Worm (Caenorhabditis elegans) whole organism, young adult: ENCODE measurements around the gene spp-5.
A peak's percentile ranks its signal among the peaks of the same experiment; 100 is the strongest.

ENCODE experiments used
- B0035.1 ChIP-seq: sonication (generic microtip); optimal IDR thresholded peaks from 2 replicates; lab custom pipeline; 2016; ENCODE audit warnings: missing genetic modification characterization, mild to moderate bottlenecking, missing compliant biosample characterization, missing genotype, missing genetic modification reagents
- B0336.3 ChIP-seq: fragments of 200-800 bp; sonication (Bioruptor generic); IDR thresholded peaks from 2 replicates; pipeline ENCODE4 v1.3.6; 2022; ENCODE audit warnings: missing genetic modification characterization, missing compliant biosample characterization
- D2030.7 ChIP-seq: fragments of 200-800 bp; sonication (Bioruptor generic); IDR thresholded peaks from 2 replicates; pipeline ENCODE4 v1.3.6; 2022; ENCODE audit warnings: missing genetic modification reagents, missing genetic modification characterization, missing compliant biosample characterization
- F22D6.2 ChIP-seq: sonication (generic microtip); optimal IDR thresholded peaks from 2 replicates; lab custom pipeline; 2016; ENCODE audit warnings: mild to moderate bottlenecking, missing genetic modification characterization, missing compliant biosample characterization
- F33H1.4 ChIP-seq: fragments of 200-800 bp; sonication (Bioruptor generic); IDR thresholded peaks from 2 replicates; pipeline ENCODE4 v1.3.6; 2022; ENCODE audit warnings: missing genetic modification reagents, missing genetic modification characterization, missing compliant biosample characterization
- F39B2.1 ChIP-seq: fragments of 200-800 bp; sonication (Bioruptor generic); IDR thresholded peaks from 2 replicates; pipeline ENCODE4 v1.3.6; 2022; ENCODE audit warnings: missing genetic modification reagents, missing genetic modification characterization, missing compliant biosample characterization
- Y67H2A.10 ChIP-seq: fragments of 200-800 bp; sonication (Bioruptor generic); conservative IDR thresholded peaks from 2 replicates; pipeline ENCODE4 v1.3.6; 2022; ENCODE audit warnings: missing genetic modification reagents, missing genetic modification characterization, missing compliant biosample characterization
- ZK185.1 ChIP-seq: sonication (generic microtip); optimal IDR thresholded peaks from 2 replicates; lab custom pipeline; 2016; ENCODE audit warnings: mild to moderate bottlenecking, missing genetic modification characterization, missing compliant biosample characterization; ENCODE audit not compliant: poor library complexity, severe bottlenecking
- ama-1 ChIP-seq, 3 experiments: fragments of 150-350 bp in 1 of 3; sonication (generic microtip) in 2 of 3; optimal IDR thresholded peaks; 2 replicates each; lab custom pipeline; 2014 to 2018; ENCODE audit warnings: missing biosample characterization in 2 of 3, missing genetic modification characterization in 2 of 3, missing genetic modification reagents in 2 of 3
- aptf-2 ChIP-seq: fragments of 200-800 bp; sonication (Bioruptor generic); conservative IDR thresholded peaks from 2 replicates; pipeline ENCODE4 v1.3.6; 2022; ENCODE audit warnings: missing genetic modification reagents, missing genetic modification characterization, missing compliant biosample characterization
- ceh-100 ChIP-seq: fragments of 200-800 bp; sonication (Bioruptor generic); IDR thresholded peaks from 2 replicates; pipeline ENCODE4 v1.3.6; 2022; ENCODE audit warnings: missing genetic modification reagents, missing genetic modification characterization, missing compliant biosample characterization
- ceh-40 ChIP-seq: fragments of 200-800 bp; sonication (Bioruptor generic); IDR thresholded peaks from 2 replicates; pipeline ENCODE4 v1.3.6; 2022; ENCODE audit warnings: missing genetic modification characterization, missing compliant biosample characterization
- ceh-91 ChIP-seq: fragments of 200-800 bp; sonication (Bioruptor generic); IDR thresholded peaks from 2 replicates; pipeline ENCODE4 v1.3.6; 2022; ENCODE audit warnings: missing genetic modification reagents, missing genetic modification characterization, missing compliant biosample characterization
- dox-1 ChIP-seq: fragments of 200-800 bp; sonication (Bioruptor generic); IDR thresholded peaks from 2 replicates; pipeline ENCODE4 v1.3.6; 2022; ENCODE audit warnings: missing genetic modification reagents, missing genetic modification characterization, missing compliant biosample characterization
- efl-1 ChIP-seq: fragments of 150-350 bp; optimal IDR thresholded peaks from 2 replicates; lab custom pipeline; 2014; ENCODE audit warnings: missing biosample characterization, missing genetic modification reagents, missing genetic modification characterization
- him-1 ChIP-seq: sonication (generic microtip); optimal IDR thresholded peaks from 2 replicates; lab custom pipeline; 2016; ENCODE audit warnings: missing genotype, missing genetic modification reagents, missing genetic modification characterization, missing compliant biosample characterization
- hlh-12 ChIP-seq: sonication (generic microtip); optimal IDR thresholded peaks from 2 replicates; lab custom pipeline; 2016; ENCODE audit warnings: missing genetic modification characterization, missing compliant biosample characterization
- hlh-26 ChIP-seq: fragments of 200-800 bp; sonication (Bioruptor generic); conservative IDR thresholded peaks from 2 replicates; pipeline ENCODE4 v1.3.6; 2022; ENCODE audit warnings: missing genetic modification reagents, missing genetic modification characterization, missing compliant biosample characterization
- hmg-20 ChIP-seq: fragments of 200-800 bp; sonication (Bioruptor generic); IDR thresholded peaks from 2 replicates; pipeline ENCODE4 v1.3.6; 2022; ENCODE audit warnings: missing genetic modification reagents, missing genetic modification characterization, missing compliant biosample characterization
- hsf-1 ChIP-seq: fragments of 200-800 bp; sonication (Bioruptor generic); IDR thresholded peaks from 2 replicates; pipeline ENCODE4 v1.3.6; 2022; ENCODE audit warnings: missing genetic modification reagents, missing genetic modification characterization, missing compliant biosample characterization
- lir-1 ChIP-seq: fragments of 200-800 bp; sonication (Bioruptor generic); conservative IDR thresholded peaks from 2 replicates; pipeline ENCODE4 v1.3.6; 2022; ENCODE audit warnings: missing genetic modification reagents, missing genetic modification characterization, missing compliant biosample characterization
- madf-10 ChIP-seq: sonication (generic microtip); optimal IDR thresholded peaks from 2 replicates; lab custom pipeline; 2016; ENCODE audit warnings: mild to moderate bottlenecking, missing genetic modification characterization, missing compliant biosample characterization
- mes-4 ChIP-seq: sonication (generic microtip); optimal IDR thresholded peaks from 2 replicates; lab custom pipeline; 2016; ENCODE audit warnings: missing genotype, missing genetic modification characterization, missing compliant biosample characterization
- nhr-179 ChIP-seq: sonication (generic microtip); optimal IDR thresholded peaks from 2 replicates; lab custom pipeline; 2016; ENCODE audit warnings: mild to moderate bottlenecking, missing genetic modification characterization, missing compliant biosample characterization
- nhr-80 ChIP-seq: sonication (generic microtip); optimal IDR thresholded peaks from 2 replicates; lab custom pipeline; 2016; ENCODE audit warnings: missing genetic modification characterization, missing compliant biosample characterization
- pha-4 ChIP-seq: fragments of 150-350 bp; sonication (generic microtip); optimal IDR thresholded peaks from 2 replicates; lab custom pipeline; 2014; ENCODE audit warnings: missing biosample characterization, missing genetic modification reagents, missing genetic modification characterization
- repo-1 ChIP-seq: sonication (generic microtip); optimal IDR thresholded peaks from 2 replicates; lab custom pipeline; 2017; ENCODE audit warnings: mild to moderate bottlenecking, missing genetic modification characterization, missing compliant biosample characterization
- sea-2 ChIP-seq: fragments of 200-800 bp; sonication (Bioruptor generic); IDR thresholded peaks from 2 replicates; pipeline ENCODE4 v1.3.6; 2022; ENCODE audit warnings: missing genetic modification characterization, missing compliant biosample characterization
- snpc-1.3 ChIP-seq: sonication (generic microtip); optimal IDR thresholded peaks from 2 replicates; lab custom pipeline; 2017; ENCODE audit warnings: missing genetic modification characterization, mild to moderate bottlenecking, missing compliant biosample characterization, antibody characterized with exemption, moderate library complexity, missing genotype, missing genetic modification reagents; ENCODE audit not compliant: insufficient read depth
- somi-1 ChIP-seq: fragments of 200-800 bp; sonication (Bioruptor generic); optimal IDR thresholded peaks from 2 replicates; lab custom pipeline; 2018; ENCODE audit warnings: mild to moderate bottlenecking, missing genetic modification characterization, missing compliant biosample characterization
- tbp1 ChIP-seq: fragments of 200-800 bp; sonication (Bioruptor generic); optimal IDR thresholded peaks from 2 replicates; lab custom pipeline; 2018; ENCODE audit warnings: mild to moderate bottlenecking, missing genetic modification characterization, missing compliant biosample characterization
- unc-130 ChIP-seq: sonication (generic microtip); optimal IDR thresholded peaks from 2 replicates; lab custom pipeline; 2016; ENCODE audit warnings: missing genetic modification reagents, missing genetic modification characterization, missing compliant biosample characterization
- ztf-18 ChIP-seq: sonication (generic microtip); optimal IDR thresholded peaks from 2 replicates; lab custom pipeline; 2016; ENCODE audit warnings: missing genotype, mild to moderate bottlenecking, missing genetic modification characterization, missing compliant biosample characterization
- ztf-28 ChIP-seq: fragments of 200-800 bp; sonication (Bioruptor generic); IDR thresholded peaks from 2 replicates; pipeline ENCODE4 v1.3.6; 2022; ENCODE audit warnings: missing genetic modification reagents, missing genetic modification characterization, missing compliant biosample characterization
- ztf-3 ChIP-seq: fragments of 200-800 bp; sonication (Bioruptor generic); optimal IDR thresholded peaks from 2 replicates; lab custom pipeline; 2018; ENCODE audit warnings: mild to moderate bottlenecking, missing genetic modification characterization, missing compliant biosample characterization

The spp-5 gene

DNA sequence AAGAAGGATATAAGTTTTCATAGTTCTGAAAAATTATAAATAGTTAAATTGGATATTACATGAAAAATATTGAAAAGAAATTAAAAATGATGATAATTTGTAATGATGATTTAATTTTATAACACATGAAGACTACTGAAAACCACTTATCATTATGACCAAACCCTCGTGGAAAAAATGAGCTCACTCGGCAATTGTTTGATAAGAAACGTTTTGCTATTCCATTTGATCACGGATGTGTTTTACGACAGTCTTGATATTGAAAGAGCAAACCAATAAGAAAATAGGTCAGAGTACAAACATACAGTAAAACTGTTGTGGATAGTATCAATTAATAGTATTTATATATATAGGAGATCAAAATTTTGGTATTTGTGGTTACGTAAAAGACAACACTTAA is 4.8 kb downstream of the spp-5 start, which contains the start of gene spp-3 (continued):
- TF ChIP-seq dox-1 (GFP tag; lab: Robert Waterston, UW) (no peak), hlh-12 (tag; lab: Kevin White, UChicago) (no peak), ZK185.1 (no peak), D2030.7 (GFP tag; lab: Robert Waterston, UW) (no peak), lir-1 (GFP tag; lab: Robert Waterston, UW) (no peak), ztf-3 (GFP tag; lab: Kevin White, UChicago) (no peak)

DNA sequence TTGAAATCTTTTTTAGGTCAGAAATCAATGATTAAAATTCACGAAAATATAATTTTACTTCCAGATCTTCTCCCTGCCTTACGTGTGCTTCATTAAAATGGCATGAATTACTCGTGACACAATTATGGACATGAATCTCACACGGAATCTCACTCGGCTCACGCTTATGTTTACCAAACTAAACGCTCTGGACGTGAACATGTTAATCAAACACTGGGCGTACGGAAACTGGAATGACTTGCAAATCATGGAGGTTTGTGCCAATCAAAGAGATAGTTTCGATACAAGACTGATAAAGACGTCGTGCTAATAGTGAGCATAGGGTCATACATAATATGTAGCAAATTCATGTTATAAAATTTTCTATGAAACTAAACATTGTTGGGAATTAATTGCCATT is 5.6 kb downstream of the spp-5 start:
- no peak for TF ChIP-seq somi-1 (GFP tag; lab: Kevin White, UChicago)
- TF ChIP-seq tbp1 (GFP tag; lab: Kevin White, UChicago) = peak; percentile 3
- no peak for TF ChIP-seq madf-10 (tag; lab: Kevin White, UChicago)
- no peak for TF ChIP-seq ama-1 (optimal IDR thresholded peaks at IDR 0.05; lab: Kevin White, UChicago)
- TF ChIP-seq ama-1 (GFP tag; optimal IDR thresholded peaks at IDR 0.05; lab: Kevin White, UChicago) = no peak
- TF ChIP-seq nhr-179 (tag; lab: Kevin White, UChicago) = no peak
- no peak for TF ChIP-seq him-1 (tag; lab: Kevin White, UChicago)
- TF ChIP-seq F39B2.1 (GFP tag; lab: Robert Waterston, UW) = no peak
- TF ChIP-seq hmg-20 (GFP tag; lab: Robert Waterston, UW) = no peak
- TF ChIP-seq Y67H2A.10 (GFP tag; lab: Robert Waterston, UW) = no peak
- TF ChIP-seq nhr-80 (tag; lab: Kevin White, UChicago) = peak; percentile 21
- TF ChIP-seq repo-1 (tag; lab: Kevin White, UChicago) = peak; percentile 27
- no peak for TF ChIP-seq pha-4 (tag; lab: Kevin White, UChicago)
- no peak for TF ChIP-seq ceh-91
- no peak for TF ChIP-seq ZK185.1
- TF ChIP-seq F33H1.4 (GFP tag; lab: Robert Waterston, UW) = no peak
- no peak for TF ChIP-seq hlh-26
- no peak for TF ChIP-seq B0035.1 (tag; lab: Kevin White, UChicago)
- no peak for TF ChIP-seq ceh-40 (GFP tag; lab: Robert Waterston, UW)
- 0 out of 2 replicates have a peak, but pooled peaks have one; percentile 15 for TF ChIP-seq B0336.3 (GFP tag; lab: Robert Waterston, UW)
- no peak for TF ChIP-seq ceh-100 (GFP tag; lab: Robert Waterston, UW)

DNA sequence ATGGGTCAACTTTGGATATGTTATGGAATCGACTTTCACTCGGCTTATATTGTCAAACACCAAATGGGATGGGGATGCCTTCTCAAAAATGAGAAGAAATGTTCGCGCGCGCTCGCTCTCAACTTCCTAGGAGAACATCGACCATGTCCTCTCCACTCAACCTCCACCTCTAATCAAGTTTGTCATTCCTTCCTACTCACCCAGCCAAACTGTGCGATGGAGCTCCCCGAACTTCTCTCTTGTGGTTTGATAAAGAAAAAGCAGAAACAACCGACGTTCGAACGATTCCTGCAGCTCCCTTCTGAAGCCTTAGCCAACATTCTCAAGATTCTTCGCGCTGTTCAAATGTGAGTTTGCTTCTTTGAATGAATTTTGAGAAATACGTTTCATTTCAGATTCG is 6.9 kb downstream of the spp-5 start:
- TF ChIP-seq efl-1 (GFP tag; lab: Kevin White, UChicago) (no peak), F33H1.4 (GFP tag; lab: Robert Waterston, UW) (no peak), ama-1 (optimal IDR thresholded peaks at IDR 0.05; lab: Kevin White, UChicago) (no peak), ama-1 (GFP tag; optimal IDR thresholded peaks at IDR 0.05; lab: Kevin White, UChicago) (no peak), hsf-1 (GFP tag; lab: Robert Waterston, UW) (no peak), somi-1 (GFP tag; lab: Kevin White, UChicago) (no peak), snpc-1.3 (tag; lab: Kevin White, UChicago) (no peak), F22D6.2 (tag; lab: Kevin White, UChicago) (no peak), unc-130 (no peak), ztf-18 (tag; lab: Kevin White, UChicago) (no peak), B0035.1 (tag; lab: Kevin White, UChicago) (no peak)

DNA sequence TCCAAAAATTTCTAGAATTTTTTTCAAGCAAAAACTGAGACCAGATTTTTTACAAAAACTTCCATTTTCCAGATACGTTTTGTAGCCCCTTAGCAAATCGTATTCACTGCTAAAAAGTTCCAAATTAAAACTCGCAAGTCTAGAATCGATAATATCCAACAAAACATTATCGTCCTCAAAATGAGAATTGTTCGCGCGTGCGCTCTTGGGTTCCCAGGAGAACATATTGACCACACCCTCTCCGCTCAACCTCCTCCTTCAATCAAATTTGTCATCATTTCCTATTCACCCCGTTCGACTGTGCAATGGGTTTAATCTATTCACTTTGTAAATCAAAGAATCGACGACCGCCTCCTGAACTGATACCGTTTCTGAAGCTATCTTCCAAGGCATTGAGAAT is 8.3 kb downstream of the spp-5 start:
- TF ChIP-seq ztf-28 (no peak), hlh-12 (tag; lab: Kevin White, UChicago) (no peak), mes-4 (no peak), sea-2 (GFP tag; lab: Robert Waterston, UW) (no peak), aptf-2 (GFP tag; lab: Robert Waterston, UW) (peak; percentile 91)
